Worm (Caenorhabditis elegans): ENCODE measurements around the gene C35A5.8.

- no peak for TF ChIP-seq unc-130 (GFP tag; optimal IDR thresholded peaks at IDR 0.05)
- no peak for TF ChIP-seq lin-35 (GFP tag; optimal IDR thresholded peaks at IDR 0.05)
- no peak for TF ChIP-seq unc-62 (GFP tag; optimal IDR thresholded peaks at IDR 0.05)
- TF ChIP-seq attf-5 (GFP tag; optimal IDR thresholded peaks at IDR 0.05) = no peak
- TF ChIP-seq Y53G8AR.9 (GFP tag; conservative IDR thresholded peaks at IDR 0.05) = no peak
- TF ChIP-seq F49E8.2 (tag; optimal IDR thresholded peaks at IDR 0.05; ENCODE audit: insufficient read depth) = no peak
- TF ChIP-seq atf-7 (tag; optimal IDR thresholded peaks at IDR 0.05) = no peak
- TF ChIP-seq egl-44 (GFP tag; IDR thresholded peaks at IDR 0.05) = no peak
- no peak for TF ChIP-seq hmg-1.2 (GFP tag; IDR thresholded peaks at IDR 0.05)
- no peak for TF ChIP-seq nhr-90 (tag; optimal IDR thresholded peaks at IDR 0.05)
- no peak for TF ChIP-seq ztf-18 (tag; optimal IDR thresholded peaks at IDR 0.05)
These were observed 7.0 kb upstream of the C35A5.8 start, which contains the start of gene txt-10 for ce11 chrV:10532725-10533124.

Data from whole organism, young adult.